Worm (Caenorhabditis elegans) whole organism, L4/young adult: ENCODE data around the gene F23A7.8.

Experiments used
- W03F9.2 ChIP-seq: fragments of 150-350 bp; optimal IDR thresholded peaks from 2 replicates; lab custom pipeline; 2014; ENCODE audit warnings: missing biosample characterization, missing genetic modification characterization
- him-1 ChIP-seq: sonication (generic microtip); optimal IDR thresholded peaks from 2 replicates; lab custom pipeline; 2016; ENCODE audit warnings: missing genotype, missing genetic modification reagents, missing genetic modification characterization, missing compliant biosample characterization

DNA sequence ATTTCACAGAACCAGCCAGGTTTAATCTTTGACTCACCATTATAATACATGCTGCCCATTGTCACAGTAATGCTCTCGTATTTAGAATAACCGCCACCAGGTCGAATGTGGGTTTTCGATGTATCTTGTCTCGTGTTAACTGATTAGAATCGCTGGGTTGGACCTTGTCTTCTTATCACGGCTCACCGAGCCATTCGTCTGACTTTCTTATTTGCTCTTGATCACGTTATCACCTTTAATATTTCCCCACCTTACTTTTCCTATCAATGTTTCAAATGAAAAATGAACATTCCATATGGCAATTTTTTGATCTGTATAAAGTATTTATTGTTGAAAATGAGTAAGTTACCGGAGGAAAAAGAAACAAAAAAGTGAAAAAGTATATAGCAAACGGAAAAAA, 48.8 kb downstream of the F23A7.8 start, which contains the start of gene sgk-1:
- no peak for TF ChIP-seq him-1 (tag; lab: Kevin White, UChicago)
- no peak for TF ChIP-seq W03F9.2
